Worm (Caenorhabditis elegans): ENCODE data around the gene F45F2.11.

- TF ChIP-seq ztf-11 (tag; optimal IDR thresholded peaks at IDR 0.05) (no peak), R02D3.7 (tag; optimal IDR thresholded peaks at IDR 0.05) (no peak), nhr-28 (tag; optimal IDR thresholded peaks at IDR 0.05) (no peak), nhr-11 (tag; optimal IDR thresholded peaks at IDR 0.05) (no peak), pha-4 (tag; optimal IDR thresholded peaks at IDR 0.05) (no peak), ceh-82 (tag; optimal IDR thresholded peaks at IDR 0.05) (no peak), nhr-76 (tag; optimal IDR thresholded peaks at IDR 0.05) (no peak), lin-15B (tag; optimal IDR thresholded peaks at IDR 0.05) (no peak), nhr-12 (tag; optimal IDR thresholded peaks at IDR 0.05) (no peak), zag-1 (tag; optimal IDR thresholded peaks at IDR 0.05) (no peak), daf-12 (tag; optimal IDR thresholded peaks at IDR 0.05) (no peak), snpc-4 (tag; optimal IDR thresholded peaks at IDR 0.05) (no peak), aly-2 (tag; optimal IDR thresholded peaks at IDR 0.05) (no peak), unc-62 (GFP tag; optimal IDR thresholded peaks at IDR 0.05) (no peak)
Observed at ce11 chrV:8569172-8569571, 48.5 kb upstream of the F45F2.11 start.
